Fruit fly (Drosophila melanogaster): ENCODE measurements around the gene Saysd1.
A peak's percentile ranks its signal among the peaks of the same experiment; 100 is the strongest.

Gene Saysd1

DNA sequence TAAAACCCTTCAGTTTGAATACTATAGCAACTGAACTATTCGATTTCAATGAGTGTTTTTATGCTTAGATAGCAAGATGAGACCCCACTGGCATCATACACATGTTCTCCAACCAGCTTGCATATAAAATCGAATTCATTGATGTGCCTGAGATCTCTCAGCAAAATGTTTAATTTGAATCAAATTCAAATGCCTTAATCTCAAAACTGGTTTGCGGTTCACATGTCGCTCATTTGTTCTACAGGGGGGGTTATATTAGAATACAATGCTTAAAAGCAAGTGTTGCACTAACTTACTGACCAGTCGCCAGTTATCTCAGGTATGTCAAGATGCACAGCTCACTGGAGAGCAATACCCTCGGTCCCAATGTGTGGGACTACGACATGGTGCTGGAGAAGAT lies 4.0 kb upstream of the Saysd1 start, which contains the start of gene CG31103:
Gene CG31103, plus strand, starts transcription at position 301 of the 400 bp plus-strand sequence.
- TF ChIP-seq CG12605 (GFP tag; IDR thresholded peaks at IDR 0.05) = no peak
- no peak for TF ChIP-seq D1 (tag; optimal IDR thresholded peaks at IDR 0.05)
- no peak for TF ChIP-seq CG10348 (GFP tag; IDR thresholded peaks at IDR 0.05)
- TF ChIP-seq CG4496 (GFP tag; IDR thresholded peaks at IDR 0.05) = no peak
- TF ChIP-seq CG8301 (tag; optimal IDR thresholded peaks at IDR 0.05) = no peak
- TF ChIP-seq CG32121 (GFP tag; IDR thresholded peaks at IDR 0.05) = no peak
- no peak for TF ChIP-seq CG9948 (tag; optimal IDR thresholded peaks at IDR 0.05)
- TF ChIP-seq CG13204 (GFP tag; optimal IDR thresholded peaks at IDR 0.05) = no peak
- no peak for TF ChIP-seq CG8159 (tag; optimal IDR thresholded peaks at IDR 0.05)
- TF ChIP-seq EcR (GFP tag; optimal IDR thresholded peaks at IDR 0.05) = no peak

DNA sequence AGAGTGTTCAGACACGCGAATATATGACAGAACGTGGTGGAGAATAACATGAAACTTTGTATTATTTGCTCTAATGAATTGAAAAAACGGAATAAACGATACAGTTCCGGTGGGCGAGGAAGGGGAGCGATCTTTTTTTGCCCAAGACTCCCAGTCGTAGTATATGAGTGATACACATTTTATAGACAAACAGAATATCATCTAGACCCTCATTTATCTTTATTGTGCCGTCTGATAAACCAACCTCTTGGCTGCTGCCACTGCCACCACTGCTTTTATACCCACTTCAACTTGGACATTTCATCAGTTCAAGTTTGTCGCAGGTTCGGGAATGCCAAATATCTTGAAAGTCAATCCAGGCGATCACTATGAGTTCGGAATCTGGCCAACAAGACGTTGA lies 1.0 kb upstream of the Saysd1 start, which contains the start of gene CG31106:
Gene CG31106, plus strand, starts transcription at position 301 of the 400 bp plus-strand sequence.
- no peak for TF ChIP-seq CG4496 (GFP tag; IDR thresholded peaks at IDR 0.05)
- no peak for TF ChIP-seq Pif1B (GFP tag; optimal IDR thresholded peaks at IDR 0.05)
- no peak for TF ChIP-seq CG17806 (tag; optimal IDR thresholded peaks at IDR 0.05)
- TF ChIP-seq CG34367 (tag; optimal IDR thresholded peaks at IDR 0.05) = no peak
- no peak for TF ChIP-seq Pif1A (GFP tag; optimal IDR thresholded peaks at IDR 0.05)
- no peak for TF ChIP-seq fd96Ca (GFP tag; IDR thresholded peaks at IDR 0.05)

- TF ChIP-seq CG8301 (tag; optimal IDR thresholded peaks at IDR 0.05) = no peak
- no peak for TF ChIP-seq gl (tag; optimal IDR thresholded peaks at IDR 0.05)
- TF ChIP-seq CG12605 (GFP tag; IDR thresholded peaks at IDR 0.05) = no peak
- TF ChIP-seq D1 (tag; optimal IDR thresholded peaks at IDR 0.05) = no peak
Observed at dm6 chr3R:25209207-25209606, 5.8 kb downstream of the Saysd1 start.

DNA sequence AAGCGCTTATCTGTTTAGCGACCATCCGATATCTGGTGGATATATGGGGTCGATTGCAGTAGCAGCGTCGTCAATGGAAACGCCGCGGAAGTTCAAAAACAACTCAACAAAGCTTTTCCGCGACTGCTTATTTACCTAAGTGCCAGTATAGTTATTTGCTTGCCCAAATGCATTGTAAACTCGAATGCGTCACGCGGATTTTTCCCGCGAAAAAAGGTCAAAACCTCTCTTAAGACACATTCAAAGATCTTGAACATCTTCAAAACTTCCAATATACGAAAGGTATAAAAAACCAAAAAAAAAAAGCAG lies 6.3 kb downstream of the Saysd1 start:
- TF ChIP-seq CG10348 (GFP tag; IDR thresholded peaks at IDR 0.05) (no peak), Ets98B (GFP tag; IDR thresholded peaks at IDR 0.05) (no peak), CG13204 (GFP tag; optimal IDR thresholded peaks at IDR 0.05) (no peak), Snoo (tag; optimal IDR thresholded peaks at IDR 0.05) (no peak), CG32121 (GFP tag; IDR thresholded peaks at IDR 0.05) (no peak), Pif1A (GFP tag; optimal IDR thresholded peaks at IDR 0.05) (no peak), D1 (tag; optimal IDR thresholded peaks at IDR 0.05) (no peak), CG4496 (GFP tag; IDR thresholded peaks at IDR 0.05) (no peak), CG9948 (tag; optimal IDR thresholded peaks at IDR 0.05) (no peak), fd96Ca (GFP tag; IDR thresholded peaks at IDR 0.05) (no peak), CG8301 (tag; optimal IDR thresholded peaks at IDR 0.05) (no peak), CG14655 (GFP tag; optimal IDR thresholded peaks at IDR 0.05) (no peak), CG8159 (tag; optimal IDR thresholded peaks at IDR 0.05) (no peak), CG17806 (tag; optimal IDR thresholded peaks at IDR 0.05) (no peak), EcR (GFP tag; optimal IDR thresholded peaks at IDR 0.05) (no peak), Pif1B (GFP tag; optimal IDR thresholded peaks at IDR 0.05) (no peak), CG34367 (tag; optimal IDR thresholded peaks at IDR 0.05) (no peak), CG12605 (GFP tag; IDR thresholded peaks at IDR 0.05) (no peak), rn (GFP tag; IDR thresholded peaks at IDR 0.05) (no peak), gl (tag; optimal IDR thresholded peaks at IDR 0.05) (no peak)

DNA sequence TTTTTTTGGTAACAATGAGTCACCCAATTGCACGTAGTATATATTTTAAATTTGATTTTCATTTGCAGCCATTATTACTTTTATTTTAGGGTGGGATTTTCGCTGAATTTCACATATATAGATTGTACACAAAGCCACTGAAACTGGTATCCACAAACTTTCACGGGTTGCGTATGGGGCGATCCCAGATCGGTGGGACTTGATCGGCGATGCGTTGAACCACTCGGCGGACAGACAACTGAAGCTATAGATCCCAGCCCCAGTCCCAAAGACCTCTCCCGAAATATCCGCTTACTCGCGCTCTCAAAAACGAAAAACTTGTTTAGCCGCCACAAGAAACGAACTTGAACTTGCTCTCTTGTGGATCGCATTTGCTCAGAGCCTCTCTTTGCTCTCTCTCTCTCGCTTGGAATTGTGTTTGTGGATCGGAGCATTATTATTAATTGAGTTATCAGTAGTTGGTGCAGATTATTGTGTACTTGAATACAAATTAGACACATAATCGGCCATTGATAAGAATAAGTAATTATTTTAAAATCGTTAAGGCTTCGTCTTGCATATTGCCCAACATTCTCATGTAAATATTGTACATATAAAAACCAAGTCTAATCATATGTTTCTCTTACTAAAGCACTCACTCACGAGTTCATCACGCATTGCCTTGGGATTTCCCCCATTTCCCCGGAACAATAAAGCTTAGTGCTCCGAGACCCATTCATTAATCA lies 6.8 kb downstream of the Saysd1 start, which contains the start of gene Cad96Ca:
Gene Cad96Ca, minus strand, starts transcription at position 242 of the 725 bp plus-strand sequence.
- no peak for TF ChIP-seq gl (tag; optimal IDR thresholded peaks at IDR 0.05)
- peak; percentile 23 for TF ChIP-seq Pif1A (GFP tag; optimal IDR thresholded peaks at IDR 0.05)
- TF ChIP-seq Ets98B (GFP tag; IDR thresholded peaks at IDR 0.05) = peak; percentile 24; the same call in 1 of the 2 replicates
- TF ChIP-seq CG12605 (GFP tag; IDR thresholded peaks at IDR 0.05) = peak; percentile 21; the same call in 1 of the 2 replicates
- TF ChIP-seq EcR (GFP tag; optimal IDR thresholded peaks at IDR 0.05) = peak; percentile 48

DNA sequence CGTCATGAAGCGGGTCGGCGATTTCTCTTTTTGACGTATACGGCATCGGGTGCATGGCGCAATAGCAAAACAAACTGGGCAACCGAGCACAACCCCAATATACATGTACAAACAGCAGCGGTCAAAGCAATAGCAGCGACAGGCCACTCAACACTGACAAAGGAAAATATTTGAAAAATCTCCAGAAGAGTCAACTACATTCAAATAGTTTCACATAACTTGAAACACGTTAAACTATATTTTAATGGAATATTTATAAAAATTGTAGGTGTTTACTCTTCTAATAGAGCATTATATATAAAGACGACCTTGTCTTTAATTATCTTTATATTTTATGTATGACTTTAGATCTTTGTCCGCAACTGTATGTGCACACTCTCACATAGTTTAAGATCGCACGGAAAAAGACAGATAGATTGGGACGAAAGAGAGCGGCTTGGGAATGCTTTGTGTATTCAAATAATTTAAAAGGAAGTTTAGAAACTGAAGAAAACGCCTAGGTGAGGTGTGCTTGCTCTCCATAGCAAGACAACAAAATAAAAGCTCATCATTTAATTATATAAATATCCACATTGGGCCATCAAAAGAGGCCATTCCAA lies 7.5 kb downstream of the Saysd1 start:
- TF ChIP-seq Ets98B (GFP tag; IDR thresholded peaks at IDR 0.05) (peak; percentile 86), CG15710 (tag; optimal IDR thresholded peaks at IDR 0.05) (peak; percentile 88), CG8159 (tag; optimal IDR thresholded peaks at IDR 0.05) (peak; percentile 88), Snoo (tag; optimal IDR thresholded peaks at IDR 0.05) (peak; percentile 49), CG32121 (GFP tag; IDR thresholded peaks at IDR 0.05) (peak; percentile 89), CG17806 (tag; optimal IDR thresholded peaks at IDR 0.05) (peak; percentile 86), CG13204 (GFP tag; optimal IDR thresholded peaks at IDR 0.05) (peak; percentile 69), Pif1B (GFP tag; optimal IDR thresholded peaks at IDR 0.05) (peak; percentile 80), CG34367 (tag; optimal IDR thresholded peaks at IDR 0.05) (peak; percentile 85), CG4496 (GFP tag; IDR thresholded peaks at IDR 0.05) (peak; percentile 89), CG14655 (GFP tag; optimal IDR thresholded peaks at IDR 0.05) (peak; percentile 90), CG10348 (GFP tag; IDR thresholded peaks at IDR 0.05) (no peak), CG9948 (tag; optimal IDR thresholded peaks at IDR 0.05) (peak; percentile 86), fd96Ca (GFP tag; IDR thresholded peaks at IDR 0.05) (peak; percentile 77; the same call in 2 of the 3 replicates), CG8301 (tag; optimal IDR thresholded peaks at IDR 0.05) (peak; percentile 87), D1 (tag; optimal IDR thresholded peaks at IDR 0.05) (peak; percentile 4), EcR (GFP tag; optimal IDR thresholded peaks at IDR 0.05) (no peak), Pif1A (GFP tag; optimal IDR thresholded peaks at IDR 0.05) (peak; percentile 82), rn (GFP tag; IDR thresholded peaks at IDR 0.05) (peak; percentile 11; the same call in 1 of the 2 replicates), CG12605 (GFP tag; IDR thresholded peaks at IDR 0.05) (no peak; the same call in 1 of the 2 replicates), gl (tag; optimal IDR thresholded peaks at IDR 0.05) (peak; percentile 70)
